Worm (Caenorhabditis elegans) whole organism, L4 larva: ENCODE measurements around the gene sipa-1.
A peak's percentile ranks its signal among the peaks of the same experiment; 100 is the strongest.

Experiments
- D1046.2 ChIP-seq: fragments of 200-800 bp; sonication (Bioruptor generic); IDR thresholded peaks from 2 replicates; pipeline ENCODE4 v1.3.6; 2022; ENCODE audit warnings: missing genetic modification characterization, missing compliant biosample characterization
- F44E2.7 ChIP-seq: fragments of 200-800 bp; sonication (Bioruptor generic); IDR thresholded peaks from 2 replicates; pipeline ENCODE4 v2.1.2; 2022; ENCODE audit warnings: missing genetic modification characterization, missing compliant biosample characterization
- T20F7.1 ChIP-seq: fragments of 200-800 bp; sonication (Bioruptor generic); optimal IDR thresholded peaks from 2 replicates; lab custom pipeline; 2018; ENCODE audit warnings: mild to moderate bottlenecking, missing genetic modification characterization, missing compliant biosample characterization
- T26A8.4 ChIP-seq: fragments of 200-800 bp; sonication (Bioruptor generic); IDR thresholded peaks from 2 replicates; pipeline ENCODE4 v1.3.6; 2022; ENCODE audit warnings: missing genetic modification characterization, missing compliant biosample characterization
- Y48G9A.11 ChIP-seq: fragments of 200-800 bp; sonication (Bioruptor generic); IDR thresholded peaks from 2 replicates; pipeline ENCODE4 v1.3.6; 2022; ENCODE audit warnings: missing genetic modification reagents, missing genetic modification characterization, missing compliant biosample characterization
- ZK337.2 ChIP-seq: fragments of 200-800 bp; sonication (Bioruptor generic); IDR thresholded peaks from 2 replicates; pipeline ENCODE4 v1.3.6; 2022; ENCODE audit warnings: missing genetic modification reagents, missing genetic modification characterization, missing compliant biosample characterization
- aha-1 ChIP-seq: fragments of 150-350 bp; peaks from one replicate; lab custom pipeline; 2014; ENCODE audit warnings: missing biosample characterization, missing genetic modification characterization
- aly-2 ChIP-seq: sonication (generic microtip); optimal IDR thresholded peaks from 2 replicates; lab custom pipeline; 2018; ENCODE audit warnings: missing biosample characterization, missing genetic modification characterization
- ama-1 ChIP-seq: fragments of 150-350 bp; optimal IDR thresholded peaks from 2 replicates; lab custom pipeline; 2014; ENCODE audit warnings: inconsistent platforms, mixed read lengths
- attf-4 ChIP-seq: sonication (generic microtip); optimal IDR thresholded peaks from 3 replicates; lab custom pipeline; 2017; ENCODE audit warnings: missing biosample characterization, missing genetic modification characterization
- ceh-20 ChIP-seq: fragments of 200-800 bp; sonication (Bioruptor generic); IDR thresholded peaks from 2 replicates; pipeline ENCODE4 v1.3.6; 2022; ENCODE audit warnings: missing genetic modification reagents, missing genetic modification characterization, missing compliant biosample characterization
- ceh-28 ChIP-seq: fragments of 150-350 bp; optimal IDR thresholded peaks from 2 replicates; lab custom pipeline; 2014; ENCODE audit warnings: missing biosample characterization, missing genetic modification reagents, missing genetic modification characterization
- ces-1 ChIP-seq: fragments of 150-350 bp; sonication (generic microtip); optimal IDR thresholded peaks from 4 replicates; lab custom pipeline; 2014; ENCODE audit warnings: missing biosample characterization, missing genetic modification reagents, missing genetic modification characterization
- ctbp-1 ChIP-seq: fragments of 200-800 bp; sonication (Bioruptor generic); IDR thresholded peaks from 2 replicates; pipeline ENCODE4 v1.3.6; 2022; ENCODE audit warnings: missing genetic modification reagents, missing genetic modification characterization, missing compliant biosample characterization
- daf-12 ChIP-seq: fragments of 150-350 bp; optimal IDR thresholded peaks from 2 replicates; lab custom pipeline; 2014; ENCODE audit warnings: missing biosample characterization, missing genetic modification reagents, missing genetic modification characterization
- daf-19 ChIP-seq: fragments of 200-800 bp; sonication (Bioruptor generic); conservative IDR thresholded peaks from 2 replicates; pipeline ENCODE4 v1.3.6; 2022; ENCODE audit warnings: missing genetic modification characterization, missing compliant biosample characterization
- daf-8 ChIP-seq: fragments of 200-800 bp; sonication (Bioruptor generic); IDR thresholded peaks from 2 replicates; pipeline ENCODE4 v1.3.6; 2022; ENCODE audit warnings: missing genetic modification characterization, missing compliant biosample characterization
- dmd-6 ChIP-seq: fragments of 200-800 bp; sonication (Bioruptor generic); IDR thresholded peaks from 2 replicates; pipeline ENCODE4 v1.3.6; 2022; ENCODE audit warnings: missing genetic modification reagents, missing genetic modification characterization, missing compliant biosample characterization
- dmd-8 ChIP-seq: fragments of 200-800 bp; sonication (Bioruptor generic); IDR thresholded peaks from 2 replicates; pipeline ENCODE4 v1.3.6; 2022; ENCODE audit warnings: missing genetic modification characterization, missing compliant biosample characterization
- egl-27 ChIP-seq: sonication (generic microtip); optimal IDR thresholded peaks from 3 replicates; lab custom pipeline; 2017; ENCODE audit warnings: missing biosample characterization, missing genetic modification reagents, missing genetic modification characterization
- egl-43 ChIP-seq: fragments of 200-800 bp; sonication (Bioruptor generic); IDR thresholded peaks from 2 replicates; pipeline ENCODE4 v1.3.6; 2022; ENCODE audit warnings: missing genetic modification reagents, missing genetic modification characterization, missing compliant biosample characterization
- gei-8 ChIP-seq: fragments of 200-800 bp; sonication (Bioruptor generic); optimal IDR thresholded peaks from 2 replicates; lab custom pipeline; 2018; ENCODE audit warnings: mild to moderate bottlenecking, missing genetic modification characterization, missing compliant biosample characterization
- hif-1 ChIP-seq, 2 experiments: sonication (generic microtip); optimal IDR thresholded peaks; 2 replicates each; lab custom pipeline; 2016 to 2017; ENCODE audit warnings: missing compliant biosample characterization in 2 of 2, missing genetic modification characterization in 2 of 2, missing genetic modification reagents in 2 of 2, missing genotype in 2 of 2, mild to moderate bottlenecking in 1 of 2
- hmg-1.1 ChIP-seq: fragments of 200-800 bp; sonication (Bioruptor generic); IDR thresholded peaks from 2 replicates; pipeline ENCODE4 v1.3.6; 2022; ENCODE audit warnings: missing genetic modification reagents, missing genetic modification characterization, missing compliant biosample characterization
- jun-1 ChIP-seq: fragments of 150-350 bp; optimal IDR thresholded peaks from 2 replicates; lab custom pipeline; 2014; ENCODE audit warnings: missing biosample characterization, missing genetic modification reagents, missing genetic modification characterization
- lim-7 ChIP-seq: fragments of 200-800 bp; sonication (Bioruptor generic); IDR thresholded peaks from 2 replicates; pipeline ENCODE4 v1.3.6; 2022; ENCODE audit warnings: missing genetic modification characterization, missing compliant biosample characterization
- lin-29 ChIP-seq: fragments of 200-800 bp; sonication (Bioruptor generic); IDR thresholded peaks from 2 replicates; pipeline ENCODE4 v1.3.6; 2022; ENCODE audit warnings: missing genetic modification reagents, missing genetic modification characterization, missing compliant biosample characterization
- lir-3 ChIP-seq: sonication (generic microtip); optimal IDR thresholded peaks from 2 replicates; lab custom pipeline; 2016; ENCODE audit warnings: mild to moderate bottlenecking, missing genetic modification characterization, missing compliant biosample characterization
- lsy-2 ChIP-seq, 2 experiments: fragments of 150-350 bp in 1 of 2; sonication (generic microtip) in 1 of 2; optimal IDR thresholded peaks; 2 replicates each; lab custom pipeline; 2014 to 2017; ENCODE audit warnings: missing biosample characterization in 2 of 2, missing genetic modification characterization in 2 of 2
- madf-9 ChIP-seq: fragments of 200-800 bp; sonication (Bioruptor generic); conservative IDR thresholded peaks from 2 replicates; pipeline ENCODE4 v1.3.6; 2022; ENCODE audit warnings: missing genetic modification reagents, missing genetic modification characterization, missing compliant biosample characterization
- mep-1 ChIP-seq: fragments of 150-350 bp; sonication (generic microtip); optimal IDR thresholded peaks from 3 replicates; lab custom pipeline; 2014; ENCODE audit warnings: missing biosample characterization, missing genetic modification characterization
- mxl-2 ChIP-seq: fragments of 200-800 bp; sonication (Bioruptor generic); conservative IDR thresholded peaks from 2 replicates; pipeline ENCODE4 v1.3.6; 2022; ENCODE audit warnings: missing genetic modification reagents, missing genetic modification characterization, missing compliant biosample characterization
- mxl-3 ChIP-seq: fragments of 200-800 bp; sonication (Bioruptor generic); optimal IDR thresholded peaks from 2 replicates; lab custom pipeline; 2018; ENCODE audit warnings: mild to moderate bottlenecking, missing genetic modification characterization, missing compliant biosample characterization
- nhr-10 ChIP-seq: fragments of 150-350 bp; optimal IDR thresholded peaks from 2 replicates; lab custom pipeline; 2014; ENCODE audit warnings: missing biosample characterization, missing genetic modification characterization
- nhr-11 ChIP-seq: fragments of 150-350 bp; optimal IDR thresholded peaks from 2 replicates; lab custom pipeline; 2014; ENCODE audit warnings: missing biosample characterization, missing genetic modification characterization
- nhr-111 ChIP-seq: fragments of 200-800 bp; sonication (Bioruptor generic); optimal IDR thresholded peaks from 2 replicates; lab custom pipeline; 2018; ENCODE audit warnings: mild to moderate bottlenecking, missing genetic modification characterization, missing compliant biosample characterization
- nhr-237 ChIP-seq: sonication (generic microtip); optimal IDR thresholded peaks from 2 replicates; lab custom pipeline; 2017; ENCODE audit warnings: missing biosample characterization, missing genetic modification characterization
- nhr-42 ChIP-seq: fragments of 200-800 bp; sonication (Bioruptor generic); IDR thresholded peaks from 2 replicates; pipeline ENCODE4 v1.3.6; 2022; ENCODE audit warnings: missing genetic modification characterization, missing compliant biosample characterization
- nhr-77 ChIP-seq: fragments of 150-350 bp; optimal IDR thresholded peaks from 2 replicates; lab custom pipeline; 2014; ENCODE audit warnings: missing biosample characterization, missing genetic modification characterization
- pqm-1 ChIP-seq: sonication (generic microtip); optimal IDR thresholded peaks from 2 replicates; lab custom pipeline; 2017; ENCODE audit warnings: missing biosample characterization, missing genetic modification characterization
- rbr-2 ChIP-seq: sonication (generic microtip); optimal IDR thresholded peaks from 2 replicates; lab custom pipeline; 2016; ENCODE audit warnings: missing genotype, missing genetic modification characterization, missing compliant biosample characterization
- saeg-2 ChIP-seq: fragments of 200-800 bp; sonication (Bioruptor generic); IDR thresholded peaks from 2 replicates; pipeline ENCODE4 v1.3.6; 2022; ENCODE audit warnings: missing genetic modification reagents, missing genetic modification characterization, missing compliant biosample characterization
- set-16 ChIP-seq: fragments of 200-800 bp; sonication (Bioruptor generic); IDR thresholded peaks from 2 replicates; pipeline ENCODE4 v1.3.6; 2022; ENCODE audit warnings: missing genetic modification reagents, missing genetic modification characterization, missing compliant biosample characterization
- tra-1 ChIP-seq: fragments of 200-800 bp; sonication (Bioruptor generic); IDR thresholded peaks from 2 replicates; pipeline ENCODE4 v1.3.6; 2022; ENCODE audit warnings: missing genetic modification reagents, missing genetic modification characterization, missing compliant biosample characterization
- unc-62 ChIP-seq, 3 experiments: fragments of 150-350 bp in 1 of 3; sonication (generic microtip); optimal IDR thresholded peaks in 2 of 3; peaks in 1 of 3; 1 replicate in 1 of 3; 2 replicates in 2 of 3; lab custom pipeline; 2014 to 2017; ENCODE audit warnings: missing biosample characterization in 3 of 3, missing genetic modification characterization in 3 of 3, missing genetic modification reagents in 3 of 3, missing genotype in 1 of 3
- zip-11 ChIP-seq: fragments of 200-800 bp; sonication (Bioruptor generic); IDR thresholded peaks from 2 replicates; pipeline ENCODE4 v1.3.6; 2022; ENCODE audit warnings: missing genetic modification characterization, missing compliant biosample characterization

Gene sipa-1

ce11 chrV:11641298-11641787, 4.3 kb upstream of the sipa-1 start (continued):
- TF ChIP-seq F44E2.7 (GFP tag; lab: Robert Waterston, UW) = no peak
- no peak for TF ChIP-seq aly-2 (tag; lab: Kevin White, UChicago)
- TF ChIP-seq mep-1 (tag; lab: Kevin White, UChicago) = peak; percentile 70
- no peak for TF ChIP-seq madf-9 (GFP tag; lab: Robert Waterston, UW)
- no peak for TF ChIP-seq ZK337.2 (GFP tag; lab: Robert Waterston, UW)
- TF ChIP-seq mxl-2 (GFP tag; lab: Robert Waterston, UW) = no peak
- no peak for TF ChIP-seq nhr-111
- TF ChIP-seq set-16 (GFP tag; lab: Robert Waterston, UW) = no peak
- TF ChIP-seq jun-1 (tag; lab: Kevin White, UChicago) = no peak
- TF ChIP-seq hmg-1.1 (GFP tag; lab: Robert Waterston, UW) = peak; percentile 61; the same call in 1 of the 2 replicates
- no peak for TF ChIP-seq zip-11 (GFP tag; lab: Robert Waterston, UW)
- no peak for TF ChIP-seq nhr-237
- peak; percentile 85 for TF ChIP-seq ctbp-1
- no peak for TF ChIP-seq T20F7.1 (GFP tag; lab: Kevin White, UChicago)
- no peak for TF ChIP-seq lir-3 (tag; lab: Kevin White, UChicago)
- no peak for TF ChIP-seq pqm-1 (tag; lab: Kevin White, UChicago)
- TF ChIP-seq ama-1 = no peak
- no peak for TF ChIP-seq saeg-2 (GFP tag; lab: Robert Waterston, UW)
- TF ChIP-seq lim-7 (GFP tag; lab: Robert Waterston, UW) = no peak
- no peak for TF ChIP-seq dmd-8 (GFP tag; lab: Robert Waterston, UW)
- no peak for TF ChIP-seq Y48G9A.11 (GFP tag; lab: Robert Waterston, UW)
- TF ChIP-seq ces-1 (GFP tag; lab: Kevin White, UChicago) = peak; percentile 44
- TF ChIP-seq nhr-42 (GFP tag; lab: Robert Waterston, UW) = no peak
- no peak for TF ChIP-seq nhr-77 (tag; lab: Kevin White, UChicago)
- TF ChIP-seq ceh-20 (GFP tag; lab: Robert Waterston, UW) = no peak
- no peak for TF ChIP-seq daf-19 (GFP tag; lab: Robert Waterston, UW)
- TF ChIP-seq attf-4 = no peak
- TF ChIP-seq dmd-6 (GFP tag; lab: Robert Waterston, UW) = no peak; the same call in 1 of the 2 replicates
- no peak for TF ChIP-seq nhr-10 (tag; lab: Kevin White, UChicago)
- TF ChIP-seq nhr-11 (tag; lab: Kevin White, UChicago) = no peak
- TF ChIP-seq mxl-3 = peak; percentile 15
- no peak for TF ChIP-seq daf-12 (tag; lab: Kevin White, UChicago)
- TF ChIP-seq gei-8 (GFP tag; lab: Kevin White, UChicago) = no peak
- TF ChIP-seq unc-62 (GFP tag; optimal IDR thresholded peaks at IDR 0.05 in 1 of 2; lab: Kevin White, UChicago) = peak in 1 of 2 experiments; percentile 98
- no peak for TF ChIP-seq unc-62 (tag; optimal IDR thresholded peaks at IDR 0.05; lab: Kevin White, UChicago)
- TF ChIP-seq ceh-28 (tag; lab: Kevin White, UChicago) = no peak
- no peak for TF ChIP-seq T26A8.4 (GFP tag; lab: Robert Waterston, UW)
- peak; percentile 76 for TF ChIP-seq rbr-2 (tag; lab: Kevin White, UChicago)
- no peak for TF ChIP-seq D1046.2
- TF ChIP-seq tra-1 (GFP tag; lab: Robert Waterston, UW) = peak; percentile 52; the same call in 1 of the 2 replicates
- TF ChIP-seq egl-27 (tag; lab: Kevin White, UChicago) = no peak
- peak; percentile 61; the same call in 1 of the 2 replicates for TF ChIP-seq egl-43
- TF ChIP-seq daf-8 (GFP tag; lab: Robert Waterston, UW) = no peak
- TF ChIP-seq aha-1 (tag; lab: Kevin White, UChicago) = peak; percentile 98
- TF ChIP-seq lin-29 (GFP tag; lab: Robert Waterston, UW) = no peak
- TF ChIP-seq lsy-2 (tag; optimal IDR thresholded peaks at IDR 0.05; lab: Kevin White, UChicago) = peak; percentile 45 to 60
- peak in 1 of 2 experiments; percentile 40 for TF ChIP-seq hif-1 (tag; optimal IDR thresholded peaks at IDR 0.05; lab: Kevin White, UChicago)
- TF ChIP-seq, all 104 proteins: peak for 19
